Worm (Caenorhabditis elegans) whole organism, L3 larva: ENCODE results near the gene F46B6.4.
A peak's percentile ranks its signal among the peaks of the same experiment; 100 is the strongest.

ENCODE experiments used
- R02D3.7 ChIP-seq: fragments of 150-350 bp; optimal IDR thresholded peaks from 2 replicates; lab custom pipeline; 2014; ENCODE audit warnings: missing biosample characterization, missing genetic modification characterization
- ZK546.5 ChIP-seq: sonication (generic microtip); optimal IDR thresholded peaks from 2 replicates; lab custom pipeline; 2017; ENCODE audit warnings: missing biosample characterization, missing genetic modification characterization
- aly-2 ChIP-seq: fragments of 150-350 bp; optimal IDR thresholded peaks from 2 replicates; lab custom pipeline; 2014; ENCODE audit warnings: missing biosample characterization, missing genetic modification characterization
- ama-1 ChIP-seq: fragments of 150-350 bp; optimal IDR thresholded peaks from 2 replicates; lab custom pipeline; 2018
- ceh-16 ChIP-seq: sonication (generic microtip); optimal IDR thresholded peaks from 2 replicates; lab custom pipeline; 2017; ENCODE audit warnings: missing biosample characterization, missing genetic modification characterization
- ceh-28 ChIP-seq: fragments of 150-350 bp; optimal IDR thresholded peaks from 2 replicates; lab custom pipeline; 2014; ENCODE audit warnings: missing biosample characterization, missing genetic modification reagents, missing genetic modification characterization
- ceh-82 ChIP-seq: fragments of 150-350 bp; optimal IDR thresholded peaks from 2 replicates; lab custom pipeline; 2014; ENCODE audit warnings: missing biosample characterization, missing genetic modification characterization
- ceh-9 ChIP-seq: sonication (generic microtip); optimal IDR thresholded peaks from 2 replicates; lab custom pipeline; 2018; ENCODE audit warnings: missing biosample characterization, missing genetic modification characterization
- daf-12 ChIP-seq: fragments of 150-350 bp; optimal IDR thresholded peaks from 2 replicates; lab custom pipeline; 2014; ENCODE audit warnings: missing biosample characterization, missing genetic modification reagents, missing genetic modification characterization
- egl-27 ChIP-seq: sonication (generic microtip); optimal IDR thresholded peaks from 4 replicates; lab custom pipeline; 2017; ENCODE audit warnings: missing biosample characterization, missing genetic modification reagents, missing genetic modification characterization
- egl-5 ChIP-seq: fragments of 150-350 bp; optimal IDR thresholded peaks from 2 replicates; lab custom pipeline; 2017; ENCODE audit warnings: missing biosample characterization, missing genetic modification reagents, missing genetic modification characterization, inconsistent platforms
- elt-1 ChIP-seq: fragments of 150-350 bp; optimal IDR thresholded peaks from 2 replicates; lab custom pipeline; 2014; ENCODE audit warnings: missing biosample characterization, missing genetic modification characterization
- elt-2 ChIP-seq: sonication (generic microtip); optimal IDR thresholded peaks from 2 replicates; lab custom pipeline; 2016; ENCODE audit warnings: missing genetic modification reagents, mild to moderate bottlenecking, missing genetic modification characterization, missing compliant biosample characterization
- elt-3 ChIP-seq, 3 experiments: fragments of 150-350 bp in 1 of 3; sonication (generic microtip) in 2 of 3; optimal IDR thresholded peaks; 2 replicates in 2 of 3; 4 replicates in 1 of 3; lab custom pipeline; 2014 to 2017; ENCODE audit warnings: missing biosample characterization in 3 of 3, missing genetic modification characterization in 3 of 3
- eor-1 ChIP-seq, 2 experiments: fragments of 150-350 bp; optimal IDR thresholded peaks; 2 replicates each; lab custom pipeline; 2014 to 2018; ENCODE audit warnings: missing biosample characterization in 2 of 2, missing genetic modification characterization in 2 of 2
- fkh-10 ChIP-seq: sonication (generic microtip); optimal IDR thresholded peaks from 2 replicates; lab custom pipeline; 2017; ENCODE audit warnings: missing biosample characterization, missing genetic modification reagents, missing genetic modification characterization
- fkh-2 ChIP-seq: fragments of 150-350 bp; optimal IDR thresholded peaks from 2 replicates; lab custom pipeline; 2014; ENCODE audit warnings: missing biosample characterization, missing genetic modification reagents, missing genetic modification characterization
- fos-1 ChIP-seq: fragments of 150-350 bp; optimal IDR thresholded peaks from 2 replicates; lab custom pipeline; 2014; ENCODE audit warnings: missing biosample characterization, missing genetic modification characterization
- hmg-11 ChIP-seq: sonication (generic microtip); optimal IDR thresholded peaks from 2 replicates; lab custom pipeline; 2016; ENCODE audit warnings: missing genetic modification characterization, missing compliant biosample characterization
- jun-1 ChIP-seq: fragments of 150-350 bp; optimal IDR thresholded peaks from 2 replicates; lab custom pipeline; 2014; ENCODE audit warnings: missing biosample characterization, missing genetic modification reagents, missing genetic modification characterization
- lin-15B ChIP-seq: fragments of 150-350 bp; optimal IDR thresholded peaks from 2 replicates; lab custom pipeline; 2014; ENCODE audit warnings: missing biosample characterization, missing genetic modification characterization
- lin-39 ChIP-seq: fragments of 150-350 bp; optimal IDR thresholded peaks from 2 replicates; lab custom pipeline; 2018; ENCODE audit warnings: missing biosample characterization, missing genetic modification reagents, missing genetic modification characterization
- lsy-12 ChIP-seq: sonication (generic microtip); optimal IDR thresholded peaks from 2 replicates; lab custom pipeline; 2016; ENCODE audit warnings: mild to moderate bottlenecking, missing genetic modification characterization, missing compliant biosample characterization
- mdl-1 ChIP-seq: fragments of 150-350 bp; optimal IDR thresholded peaks from 2 replicates; lab custom pipeline; 2014; ENCODE audit warnings: missing biosample characterization, missing genetic modification characterization
- mml-1 ChIP-seq: fragments of 150-350 bp; sonication (generic microtip); optimal IDR thresholded peaks from 3 replicates; lab custom pipeline; 2014; ENCODE audit warnings: missing biosample characterization, missing genetic modification characterization
- nfya-1 ChIP-seq: sonication (generic microtip); optimal IDR thresholded peaks from 2 replicates; lab custom pipeline; 2017; ENCODE audit warnings: missing genetic modification characterization, mild to moderate bottlenecking, missing compliant biosample characterization, antibody characterized with exemption, moderate library complexity; ENCODE audit not compliant: insufficient read depth
- nhr-11 ChIP-seq: fragments of 150-350 bp; optimal IDR thresholded peaks from 2 replicates; lab custom pipeline; 2014; ENCODE audit warnings: missing biosample characterization, missing genetic modification characterization
- nhr-12 ChIP-seq: fragments of 150-350 bp; optimal IDR thresholded peaks from 2 replicates; lab custom pipeline; 2014; ENCODE audit warnings: missing biosample characterization, missing genetic modification characterization
- nhr-23 ChIP-seq: fragments of 150-350 bp; optimal IDR thresholded peaks from 2 replicates; lab custom pipeline; 2014; ENCODE audit warnings: missing biosample characterization, missing genetic modification reagents, missing genetic modification characterization
- nhr-237 ChIP-seq: fragments of 150-350 bp; optimal IDR thresholded peaks from 2 replicates; lab custom pipeline; 2014; ENCODE audit warnings: missing biosample characterization, missing genetic modification characterization
- nhr-25 ChIP-seq: sonication (generic microtip); optimal IDR thresholded peaks from 2 replicates; lab custom pipeline; 2017; ENCODE audit warnings: missing biosample characterization, missing genetic modification characterization
- nhr-28 ChIP-seq: fragments of 150-350 bp; optimal IDR thresholded peaks from 2 replicates; lab custom pipeline; 2014; ENCODE audit warnings: missing biosample characterization, missing genetic modification characterization
- nhr-43 ChIP-seq: sonication (generic microtip); optimal IDR thresholded peaks from 2 replicates; lab custom pipeline; 2016; ENCODE audit warnings: mild to moderate bottlenecking, missing genetic modification characterization, missing compliant biosample characterization; ENCODE audit not compliant: poor library complexity, severe bottlenecking
- nhr-67 ChIP-seq: fragments of 150-350 bp; optimal IDR thresholded peaks from 2 replicates; lab custom pipeline; 2014; ENCODE audit warnings: missing biosample characterization, missing genetic modification characterization
- nhr-76 ChIP-seq: fragments of 150-350 bp; sonication (generic microtip); optimal IDR thresholded peaks from 5 replicates; lab custom pipeline; 2014; ENCODE audit warnings: missing biosample characterization, missing genetic modification characterization
- nhr-77 ChIP-seq: fragments of 150-350 bp; optimal IDR thresholded peaks from 2 replicates; lab custom pipeline; 2014; ENCODE audit warnings: missing biosample characterization, missing genetic modification characterization
- pha-4 ChIP-seq: fragments of 150-350 bp; optimal IDR thresholded peaks from 2 replicates; lab custom pipeline; 2014; ENCODE audit warnings: missing biosample characterization, missing genetic modification reagents, missing genetic modification characterization
- pqm-1 ChIP-seq: fragments of 150-350 bp; optimal IDR thresholded peaks from 2 replicates; lab custom pipeline; 2017; ENCODE audit warnings: missing biosample characterization, missing genetic modification characterization, inconsistent platforms
- sea-2 ChIP-seq: fragments of 150-350 bp; sonication (generic microtip); optimal IDR thresholded peaks from 4 replicates; lab custom pipeline; 2014; ENCODE audit warnings: missing biosample characterization, missing genetic modification reagents, missing genetic modification characterization
- skn-1 ChIP-seq: fragments of 150-350 bp; optimal IDR thresholded peaks from 2 replicates; lab custom pipeline; 2014; ENCODE audit warnings: missing biosample characterization, missing genetic modification characterization
- snpc-4 ChIP-seq: fragments of 150-350 bp; optimal IDR thresholded peaks from 2 replicates; lab custom pipeline; 2014; ENCODE audit warnings: missing biosample characterization, missing genetic modification characterization
- tbx-2 ChIP-seq: sonication (generic microtip); optimal IDR thresholded peaks from 2 replicates; lab custom pipeline; 2016; ENCODE audit warnings: mild to moderate bottlenecking, missing genetic modification characterization, missing compliant biosample characterization
- unc-39 ChIP-seq: sonication (generic microtip); optimal IDR thresholded peaks from 4 replicates; lab custom pipeline; 2017; ENCODE audit warnings: missing biosample characterization, missing genetic modification characterization
- unc-62 ChIP-seq: fragments of 150-350 bp; sonication (generic microtip); optimal IDR thresholded peaks from 4 replicates; lab custom pipeline; 2014; ENCODE audit warnings: missing biosample characterization, missing genetic modification reagents, missing genetic modification characterization
- zag-1 ChIP-seq: fragments of 150-350 bp; optimal IDR thresholded peaks from 2 replicates; lab custom pipeline; 2014; ENCODE audit warnings: missing biosample characterization, missing genetic modification characterization
- ztf-11 ChIP-seq: fragments of 150-350 bp; optimal IDR thresholded peaks from 2 replicates; lab custom pipeline; 2014; ENCODE audit warnings: missing biosample characterization, missing genetic modification characterization
- ztf-4 ChIP-seq: fragments of 150-350 bp; optimal IDR thresholded peaks from 2 replicates; lab custom pipeline; 2014; ENCODE audit warnings: missing biosample characterization, missing genetic modification characterization

Gene F46B6.4

ce11 chrV:9730743-9731706, 48.3 kb downstream of the F46B6.4 start:
- TF ChIP-seq zag-1 (tag; lab: Kevin White, UChicago) (peak; percentile 58), lin-39 (tag; lab: Kevin White, UChicago) (peak; percentile 99), fkh-2 (tag; lab: Kevin White, UChicago) (peak; percentile 76), unc-62 (GFP tag; lab: Kevin White, UChicago) (peak; percentile 93), skn-1 (tag; lab: Kevin White, UChicago) (peak; percentile 80), ceh-82 (peak; percentile 74), nfya-1 (tag; lab: Kevin White, UChicago) (peak; percentile 100), nhr-23 (tag; lab: Kevin White, UChicago) (peak; percentile 83), hmg-11 (tag; lab: Kevin White, UChicago) (peak; percentile 100), daf-12 (tag; lab: Kevin White, UChicago) (no peak), mml-1 (tag; lab: Kevin White, UChicago) (no peak), aly-2 (tag; lab: Kevin White, UChicago) (no peak), R02D3.7 (peak; percentile 58), snpc-4 (tag; lab: Kevin White, UChicago) (peak; percentile 69), unc-39 (tag; lab: Kevin White, UChicago) (peak; percentile 63), nhr-43 (tag; lab: Kevin White, UChicago) (peak; percentile 73), nhr-77 (tag; lab: Kevin White, UChicago) (peak; percentile 51), nhr-237 (tag; lab: Kevin White, UChicago) (no peak), lsy-12 (peak; percentile 92), elt-1 (tag; lab: Kevin White, UChicago) (peak; percentile 37), mdl-1 (tag; lab: Kevin White, UChicago) (peak; percentile 95), elt-3 (tag; optimal IDR thresholded peaks at IDR 0.05; lab: Kevin White, UChicago) (peak in 2 of 3 experiments; percentile 14 to 21), fkh-10 (GFP tag; lab: Kevin White, UChicago) (peak; percentile 84), nhr-76 (tag; lab: Kevin White, UChicago) (no peak), ceh-16 (tag; lab: Kevin White, UChicago) (no peak), nhr-28 (no peak), ztf-4 (tag; lab: Kevin White, UChicago) (peak; percentile 75), lin-15B (peak; percentile 91), ZK546.5 (tag; lab: Kevin White, UChicago) (peak; percentile 70), ceh-28 (peak; percentile 74), ztf-11 (tag; lab: Kevin White, UChicago) (no peak), pqm-1 (peak; percentile 90), jun-1 (tag; lab: Kevin White, UChicago) (peak; percentile 89), ceh-9 (tag; lab: Kevin White, UChicago) (no peak), elt-2 (tag; lab: Kevin White, UChicago) (peak; percentile 97), nhr-12 (tag; lab: Kevin White, UChicago) (no peak), fos-1 (tag; lab: Kevin White, UChicago) (peak; percentile 61), eor-1 (tag; optimal IDR thresholded peaks at IDR 0.05; lab: Kevin White, UChicago) (no peak), egl-5 (tag; lab: Kevin White, UChicago) (peak; percentile 90), sea-2 (GFP tag; lab: Kevin White, UChicago) (peak; percentile 10), tbx-2 (tag; lab: Kevin White, UChicago) (peak; percentile 67), nhr-25 (tag; lab: Kevin White, UChicago) (peak; percentile 93), ama-1 (lab: Kevin White, UChicago) (peak; percentile 99), nhr-67 (no peak), nhr-11 (tag; lab: Kevin White, UChicago) (peak; percentile 89), pha-4 (tag; lab: Kevin White, UChicago) (peak; percentile 82), egl-27 (tag; lab: Kevin White, UChicago) (peak; percentile 73)
